Worm (Caenorhabditis elegans): ENCODE measurements around the gene parg-1.

DNA sequence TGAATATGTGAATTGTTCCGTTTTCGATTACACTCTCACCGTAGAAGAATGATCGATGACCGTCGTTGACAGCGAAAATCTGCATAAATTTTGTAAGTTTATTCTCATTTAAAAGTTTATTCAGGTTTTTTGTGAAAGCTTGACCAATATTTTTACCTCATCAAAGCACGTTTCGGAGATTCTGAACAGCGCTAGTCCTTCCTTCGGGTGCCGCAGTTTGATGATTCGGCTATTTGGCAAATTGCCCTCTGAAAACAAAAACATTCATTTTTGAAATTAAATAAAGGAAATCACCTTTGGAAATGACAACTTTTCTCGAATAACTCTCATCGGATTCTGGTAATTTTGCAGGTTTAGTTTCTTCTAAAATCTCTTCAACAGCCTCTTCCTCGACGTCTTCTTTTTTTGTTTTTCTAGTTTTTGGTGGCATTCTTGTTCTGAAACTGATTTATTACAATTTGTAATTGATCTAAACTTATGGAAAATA is 5.1 kb upstream of the parg-1 start, which contains the start of gene F21D5.6:
- TF ChIP-seq fos-1 (tag; optimal IDR thresholded peaks at IDR 0.05) (no peak), unc-39 (tag; optimal IDR thresholded peaks at IDR 0.05) (no peak), nhr-237 (tag; optimal IDR thresholded peaks at IDR 0.05) (no peak), Y55F3AM.14 (GFP tag; optimal IDR thresholded peaks at IDR 0.05) (no peak), nhr-77 (tag; optimal IDR thresholded peaks at IDR 0.05) (no peak), nhr-25 (tag; optimal IDR thresholded peaks at IDR 0.05) (no peak)
